Fruit fly (Drosophila melanogaster): ENCODE measurements around the gene CG2519.

CG2519 gene

DNA sequence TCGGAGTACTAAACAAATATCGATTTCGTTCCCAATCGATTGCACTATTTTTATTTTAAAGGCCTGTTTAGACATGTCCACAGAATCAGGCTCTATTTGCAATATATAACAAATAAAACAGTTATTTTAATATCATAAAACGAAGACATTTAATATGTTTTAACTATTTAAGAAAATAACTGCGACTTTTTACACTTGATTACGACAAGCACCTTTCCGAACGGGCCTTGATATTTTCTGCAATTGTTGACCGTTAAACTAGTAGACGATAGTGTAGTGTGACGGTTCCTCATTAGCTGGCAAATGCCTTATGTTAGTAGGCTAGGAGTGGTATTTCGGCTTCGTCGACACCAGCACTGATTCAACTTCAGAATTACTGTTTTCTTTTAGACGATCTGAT, 21.0 kb upstream of the CG2519 start, which contains the start of the genes CG2931 and Rheb (continued):
- no peak for TF ChIP-seq eve (GFP tag; optimal IDR thresholded peaks at IDR 0.05)
- peak; percentile 91 for TF ChIP-seq BEAF-32 (GFP tag; optimal IDR thresholded peaks at IDR 0.05)
- TF ChIP-seq phol (tag; optimal IDR thresholded peaks at IDR 0.05): peak; percentile 82
- no peak for TF ChIP-seq sqz (GFP tag; optimal IDR thresholded peaks at IDR 0.05)
- peak; percentile 63 for TF ChIP-seq CG14014 (GFP tag; IDR thresholded peaks at IDR 0.05)
- no peak for TF ChIP-seq CG31365 (tag; optimal IDR thresholded peaks at IDR 0.05)
- peak; percentile 24; the same call in 1 of the 2 replicates for TF ChIP-seq CG7372 (GFP tag; IDR thresholded peaks at IDR 0.05)
- peak; percentile 35; the same call in 1 of the 3 replicates for TF ChIP-seq CG34422 (GFP tag; IDR thresholded peaks at IDR 0.05)
- peak; percentile 4 for TF ChIP-seq CG8089 (GFP tag; optimal IDR thresholded peaks at IDR 0.05)
- no peak for TF ChIP-seq CG10959 (GFP tag; IDR thresholded peaks at IDR 0.05)
- TF ChIP-seq CG30431 (GFP tag; optimal IDR thresholded peaks at IDR 0.05): no peak
- peak; percentile 61 for TF ChIP-seq Nf-YC (tag; optimal IDR thresholded peaks at IDR 0.05)
- peak; percentile 56 for TF ChIP-seq CG8388 (GFP tag; optimal IDR thresholded peaks at IDR 0.05)
- peak; percentile 73; the same call in 2 of the 3 replicates for TF ChIP-seq Dbx (GFP tag; IDR thresholded peaks at IDR 0.05)
- TF ChIP-seq Sox100B (GFP tag; optimal IDR thresholded peaks at IDR 0.05): peak; percentile 26
- no peak for TF ChIP-seq ab (GFP tag; optimal IDR thresholded peaks at IDR 0.05)
- TF ChIP-seq zf30C (GFP tag; optimal IDR thresholded peaks at IDR 0.05): no peak
- TF ChIP-seq Awh (GFP tag; IDR thresholded peaks at IDR 0.05): peak; percentile 59
- no peak for TF ChIP-seq Side (GFP tag; optimal IDR thresholded peaks at IDR 0.05)
- no peak for TF ChIP-seq CG11504 (tag; optimal IDR thresholded peaks at IDR 0.05)
- no peak for TF ChIP-seq chinmo (GFP tag; IDR thresholded peaks at IDR 0.05; ENCODE audit: partially characterized antibody)
- TF ChIP-seq fd102C (GFP tag; optimal IDR thresholded peaks at IDR 0.05): no peak
- peak; percentile 72 for TF ChIP-seq zfh2 (GFP tag; optimal IDR thresholded peaks at IDR 0.05)
- TF ChIP-seq CG4328 (GFP tag; optimal IDR thresholded peaks at IDR 0.05): no peak
- TF ChIP-seq CG13287 (GFP tag; IDR thresholded peaks at IDR 0.05; ENCODE audit: partially characterized antibody): peak; percentile 85
- TF ChIP-seq CG11696 (GFP tag; IDR thresholded peaks at IDR 0.05): no peak
- no peak for TF ChIP-seq CG12071 (GFP tag; optimal IDR thresholded peaks at IDR 0.05)
- 0 out of 2 replicates have a peak, but pooled peaks have one; percentile 12 for TF ChIP-seq chm (GFP tag; IDR thresholded peaks at IDR 0.05)
- no peak for TF ChIP-seq CG16779 (GFP tag; IDR thresholded peaks at IDR 0.05)
- TF ChIP-seq CG13775 (GFP tag; optimal IDR thresholded peaks at IDR 0.05): peak; percentile 70
- TF ChIP-seq unpg (GFP tag; optimal IDR thresholded peaks at IDR 0.05): peak; percentile 69
- peak; percentile 53 for TF ChIP-seq CG3995 (GFP tag; optimal IDR thresholded peaks at IDR 0.05)
- TF ChIP-seq CG8290 (GFP tag; optimal IDR thresholded peaks at IDR 0.05): peak; percentile 64
- no peak for TF ChIP-seq CG8290 (tag; optimal IDR thresholded peaks at IDR 0.05)
- TF ChIP-seq oc (tag; optimal IDR thresholded peaks at IDR 0.05): no peak
- peak; percentile 44 for TF ChIP-seq CG33557 (GFP tag; optimal IDR thresholded peaks at IDR 0.05)
- 0 out of 2 replicates have a peak, but pooled peaks have one; percentile 57 for TF ChIP-seq ttk (GFP tag; IDR thresholded peaks at IDR 0.05)
- TF ChIP-seq CG12219 (GFP tag; optimal IDR thresholded peaks at IDR 0.05): no peak
- TF ChIP-seq CG14860 (GFP tag; IDR thresholded peaks at IDR 0.05; ENCODE audit: partially characterized antibody): peak; percentile 63; the same call in 2 of the 3 replicates
- TF ChIP-seq CG18764 (GFP tag; optimal IDR thresholded peaks at IDR 0.05): peak; percentile 62
- TF ChIP-seq MTF-1 (GFP tag; optimal IDR thresholded peaks at IDR 0.05; ENCODE audit: borderline replicate concordance): no peak
- TF ChIP-seq CG6689 (GFP tag; IDR thresholded peaks at IDR 0.05): peak; percentile 69
- peak; percentile 27 for TF ChIP-seq CG4854 (GFP tag; optimal IDR thresholded peaks at IDR 0.05)
- TF ChIP-seq Ssrp (tag; optimal IDR thresholded peaks at IDR 0.05): peak; percentile 37
- TF ChIP-seq CG18599 (GFP tag; optimal IDR thresholded peaks at IDR 0.05): peak; percentile 37
- peak; percentile 44 to 67 for TF ChIP-seq Pdp1 (GFP tag; optimal IDR thresholded peaks at IDR 0.05)
- no peak; the same call in 2 of the 3 replicates for TF ChIP-seq zen2 (GFP tag; IDR thresholded peaks at IDR 0.05; ENCODE audit: partially characterized antibody)
- TF ChIP-seq wdn (GFP tag; IDR thresholded peaks at IDR 0.05): no peak
- no peak for TF ChIP-seq CG31388 (GFP tag; optimal IDR thresholded peaks at IDR 0.05)
- peak; percentile 81 for TF ChIP-seq slbo (GFP tag; IDR thresholded peaks at IDR 0.05)
- TF ChIP-seq yki (optimal IDR thresholded peaks at IDR 0.05): no peak

Data from whole organism, embryonic.